4 worm cellular contexts compared by ENCODE assay signal in genomic region chrX:10395668-10396067, ce11.
TF ChIP-seq lines count a peak whose summit lies in the region.

No protein-coding gene starts in this region.

TF ChIP-seq in whole organism, L2 larva, 48 proteins besides CTCF, POLR2A, EP300 and RAD21 (continues in another document):
- no peak for TF ChIP-seq unc-39 (tag; optimal IDR thresholded peaks at IDR 0.05; lab: Kevin White, UChicago)
- no peak for TF ChIP-seq ceh-16 (tag; optimal IDR thresholded peaks at IDR 0.05; lab: Kevin White, UChicago)
- no peak for TF ChIP-seq nhr-11 (tag; optimal IDR thresholded peaks at IDR 0.05; lab: Kevin White, UChicago)
- TF ChIP-seq ceh-82 (tag; optimal IDR thresholded peaks at IDR 0.05; lab: Kevin White, UChicago): no peak
- TF ChIP-seq elt-1 (tag; optimal IDR thresholded peaks at IDR 0.05; lab: Kevin White, UChicago): no peak
- no peak for TF ChIP-seq mab-5 (tag; optimal IDR thresholded peaks at IDR 0.05; lab: Kevin White, UChicago)
- no peak for TF ChIP-seq ztf-11 (tag; optimal IDR thresholded peaks at IDR 0.05; lab: Kevin White, UChicago)
- no peak for TF ChIP-seq egl-27 (tag; optimal IDR thresholded peaks at IDR 0.05; lab: Kevin White, UChicago)
- TF ChIP-seq peb-1 (tag; optimal IDR thresholded peaks at IDR 0.05; lab: Kevin White, UChicago): peak; percentile 47
- no peak for TF ChIP-seq nhr-237 (tag; optimal IDR thresholded peaks at IDR 0.05; lab: Kevin White, UChicago)
- peak; percentile 1 for TF ChIP-seq gmeb-1 (tag; optimal IDR thresholded peaks at IDR 0.05; lab: Kevin White, UChicago)
- no peak for TF ChIP-seq sma-3 (GFP tag; optimal IDR thresholded peaks at IDR 0.05; lab: Kevin White, UChicago)
- TF ChIP-seq sem-4 (tag; optimal IDR thresholded peaks at IDR 0.05; lab: Kevin White, UChicago): no peak
- TF ChIP-seq nhr-21 (tag; optimal IDR thresholded peaks at IDR 0.05; lab: Kevin White, UChicago): no peak
- peak; percentile 10 for TF ChIP-seq sma-9 (GFP tag; optimal IDR thresholded peaks at IDR 0.05; lab: Kevin White, UChicago)
- no peak for TF ChIP-seq sma-9 (tag; optimal IDR thresholded peaks at IDR 0.05; lab: Kevin White, UChicago)
- no peak for TF ChIP-seq ztf-1 (GFP tag; conservative IDR thresholded peaks at IDR 0.05; lab: Robert Waterston, UW)
- TF ChIP-seq nhr-129 (tag; optimal IDR thresholded peaks at IDR 0.05; lab: Kevin White, UChicago): peak; percentile 36
- TF ChIP-seq ZK546.5 (tag; optimal IDR thresholded peaks at IDR 0.05; lab: Kevin White, UChicago): no peak
- TF ChIP-seq skn-1 (tag; optimal IDR thresholded peaks at IDR 0.05; lab: Kevin White, UChicago): no peak
- TF ChIP-seq Y55F3AM.14 (GFP tag; optimal IDR thresholded peaks at IDR 0.05; lab: Kevin White, UChicago): no peak
- peak; percentile 6 for TF ChIP-seq F13H6.1 (tag; optimal IDR thresholded peaks at IDR 0.05; lab: Kevin White, UChicago)
- TF ChIP-seq nhr-23 (tag; optimal IDR thresholded peaks at IDR 0.05; lab: Kevin White, UChicago): no peak
- no peak for TF ChIP-seq nhr-10 (tag; optimal IDR thresholded peaks at IDR 0.05; lab: Kevin White, UChicago)
- TF ChIP-seq lin-11 (tag; optimal IDR thresholded peaks at IDR 0.05; lab: Kevin White, UChicago): no peak

TF ChIP-seq in whole organism, L4 larva, 104 proteins besides CTCF, POLR2A, EP300 and RAD21 (continues in another document):
- TF ChIP-seq hmg-1.1 (GFP tag; IDR thresholded peaks at IDR 0.05; lab: Robert Waterston, UW) (peak; percentile 46; the same call in 1 of the 2 replicates), pqm-1 (tag; optimal IDR thresholded peaks at IDR 0.05; lab: Kevin White, UChicago) (no peak), hlh-11 (tag; optimal IDR thresholded peaks at IDR 0.05; lab: Kevin White, UChicago) (peak; percentile 65), ama-1 (optimal IDR thresholded peaks at IDR 0.05; lab: Kevin White, UChicago) (no peak), nhr-11 (tag; optimal IDR thresholded peaks at IDR 0.05; lab: Kevin White, UChicago) (no peak), daf-19 (GFP tag; conservative IDR thresholded peaks at IDR 0.05; lab: Robert Waterston, UW) (no peak), F49E8.2 (tag; optimal IDR thresholded peaks at IDR 0.05; lab: Kevin White, UChicago; ENCODE audit: borderline replicate concordance) (no peak), daf-8 (GFP tag; IDR thresholded peaks at IDR 0.05; lab: Robert Waterston, UW) (no peak), spr-3 (GFP tag; optimal IDR thresholded peaks at IDR 0.05; lab: Kevin White, UChicago) (no peak), lim-7 (GFP tag; IDR thresholded peaks at IDR 0.05; lab: Robert Waterston, UW) (no peak), nhr-10 (tag; optimal IDR thresholded peaks at IDR 0.05; lab: Kevin White, UChicago) (no peak), lin-38 (GFP tag; IDR thresholded peaks at IDR 0.05; lab: Robert Waterston, UW) (0 out of 2 replicates have a peak, but pooled peaks have one; percentile 26), zfp-3 (GFP tag; conservative IDR thresholded peaks at IDR 0.05; lab: Robert Waterston, UW) (no peak), zip-11 (GFP tag; IDR thresholded peaks at IDR 0.05; lab: Robert Waterston, UW) (no peak), mdl-1 (tag; optimal IDR thresholded peaks at IDR 0.05; lab: Kevin White, UChicago) (no peak), saeg-2 (GFP tag; IDR thresholded peaks at IDR 0.05; lab: Robert Waterston, UW) (no peak), nhr-237 (tag; optimal IDR thresholded peaks at IDR 0.05; lab: Kevin White, UChicago) (no peak), lsy-2 (tag; optimal IDR thresholded peaks at IDR 0.05; lab: Kevin White, UChicago) (no peak), rbr-2 (tag; optimal IDR thresholded peaks at IDR 0.05; lab: Kevin White, UChicago) (no peak), nhr-42 (GFP tag; IDR thresholded peaks at IDR 0.05; lab: Robert Waterston, UW) (no peak), snpc-4 (tag; optimal IDR thresholded peaks at IDR 0.05; lab: Kevin White, UChicago) (no peak), F44E2.7 (GFP tag; IDR thresholded peaks at IDR 0.05; lab: Robert Waterston, UW) (no peak), zip-2 (tag; optimal IDR thresholded peaks at IDR 0.05; lab: Kevin White, UChicago) (no peak), egl-27 (tag; optimal IDR thresholded peaks at IDR 0.05; lab: Kevin White, UChicago) (no peak), set-16 (GFP tag; IDR thresholded peaks at IDR 0.05; lab: Robert Waterston, UW) (0 out of 2 replicates have a peak, but pooled peaks have one; percentile 18)

TF ChIP-seq in whole organism, late embryonic, 69 proteins besides CTCF, POLR2A, EP300 and RAD21:
- no peak for TF ChIP-seq tbx-7 (tag; optimal IDR thresholded peaks at IDR 0.05; lab: Kevin White, UChicago)
- TF ChIP-seq nfya-1 (tag; optimal IDR thresholded peaks at IDR 0.05; lab: Kevin White, UChicago): peak; percentile 5
- TF ChIP-seq ceh-18 (tag; optimal IDR thresholded peaks at IDR 0.05; lab: Kevin White, UChicago): peak; percentile 23
- TF ChIP-seq pax-1 (tag; optimal IDR thresholded peaks at IDR 0.05; lab: Kevin White, UChicago): no peak
- no peak for TF ChIP-seq nhr-11 (tag; optimal IDR thresholded peaks at IDR 0.05; lab: Kevin White, UChicago)
- TF ChIP-seq pag-3 (tag; optimal IDR thresholded peaks at IDR 0.05; lab: Kevin White, UChicago; ENCODE audit: borderline replicate concordance): no peak
- TF ChIP-seq ceh-14 (tag; optimal IDR thresholded peaks at IDR 0.05; lab: Kevin White, UChicago): peak; percentile 24
- peak; percentile 11 for TF ChIP-seq ref-2 (tag; optimal IDR thresholded peaks at IDR 0.05; lab: Kevin White, UChicago)
- TF ChIP-seq unc-42 (tag; optimal IDR thresholded peaks at IDR 0.05; lab: Kevin White, UChicago): peak; percentile 40
- TF ChIP-seq ets-4 (tag; optimal IDR thresholded peaks at IDR 0.05; lab: Kevin White, UChicago): peak; percentile 12
- TF ChIP-seq rnt-1 (tag; optimal IDR thresholded peaks at IDR 0.05; lab: Kevin White, UChicago): peak; percentile 20
- peak; percentile 61 for TF ChIP-seq tbx-2 (tag; optimal IDR thresholded peaks at IDR 0.05; lab: Kevin White, UChicago)
- peak; percentile 55 for TF ChIP-seq ceh-31 (tag; optimal IDR thresholded peaks at IDR 0.05; lab: Kevin White, UChicago)
- peak; percentile 19 for TF ChIP-seq pros-1 (tag; optimal IDR thresholded peaks at IDR 0.05; lab: Kevin White, UChicago)
- no peak for TF ChIP-seq hlh-30 (tag; optimal IDR thresholded peaks at IDR 0.05; lab: Kevin White, UChicago; ENCODE audit: insufficient read depth)
- no peak for TF ChIP-seq ceh-2 (tag; optimal IDR thresholded peaks at IDR 0.05; lab: Kevin White, UChicago)
- TF ChIP-seq C38D4.7 (GFP tag; optimal IDR thresholded peaks at IDR 0.05; lab: Kevin White, UChicago): no peak
- TF ChIP-seq lin-11 (tag; optimal IDR thresholded peaks at IDR 0.05; lab: Kevin White, UChicago): no peak
- no peak for TF ChIP-seq gmeb-2 (tag; optimal IDR thresholded peaks at IDR 0.05; lab: Kevin White, UChicago)
- peak; percentile 44 for TF ChIP-seq sdc-2 (tag; optimal IDR thresholded peaks at IDR 0.05; lab: Kevin White, UChicago)
- peak; percentile 16 for TF ChIP-seq F13H6.1 (tag; optimal IDR thresholded peaks at IDR 0.05; lab: Kevin White, UChicago)
- TF ChIP-seq che-1 (tag; optimal IDR thresholded peaks at IDR 0.05; lab: Kevin White, UChicago): peak; percentile 4
- TF ChIP-seq syd-9 (tag; optimal IDR thresholded peaks at IDR 0.05; lab: Kevin White, UChicago): no peak

TF ChIP-seq in whole organism, mixed stage, embryonic, 35 proteins besides CTCF, POLR2A, EP300 and RAD21:
- TF ChIP-seq ztf-11 (tag; optimal IDR thresholded peaks at IDR 0.05; lab: Kevin White, UChicago) (peak; percentile 57), elt-1 (tag; optimal IDR thresholded peaks at IDR 0.05; lab: Kevin White, UChicago; ENCODE audit: borderline replicate concordance, insufficient read depth) (no peak), drap-1 (GFP tag; optimal IDR thresholded peaks at IDR 0.05; lab: Kevin White, UChicago) (peak; percentile 0), sptf-1 (tag; optimal IDR thresholded peaks at IDR 0.05; lab: Kevin White, UChicago) (peak; percentile 46), zip-8 (tag; optimal IDR thresholded peaks at IDR 0.05; lab: Kevin White, UChicago) (peak; percentile 21), pha-4 (tag; optimal IDR thresholded peaks at IDR 0.05; lab: Kevin White, UChicago) (peak; percentile 17), ceh-39 (tag; optimal IDR thresholded peaks at IDR 0.05; lab: Kevin White, UChicago) (no peak), bed-3 (GFP tag; optimal IDR thresholded peaks at IDR 0.05; lab: Kevin White, UChicago) (no peak), lin-32 (GFP tag; optimal IDR thresholded peaks at IDR 0.05; lab: Kevin White, UChicago) (no peak), ceh-43 (GFP tag; optimal IDR thresholded peaks at IDR 0.05; lab: Kevin White, UChicago) (no peak), unc-120 (tag; optimal IDR thresholded peaks at IDR 0.05; lab: Kevin White, UChicago; ENCODE audit: poor library complexity, severe bottlenecking) (peak; percentile 42), nhr-2 (tag; optimal IDR thresholded peaks at IDR 0.05; lab: Kevin White, UChicago) (peak; percentile 51), lsy-2 (tag; optimal IDR thresholded peaks at IDR 0.05; lab: Kevin White, UChicago) (no peak), ceh-83 (GFP tag; optimal IDR thresholded peaks at IDR 0.05; lab: Kevin White, UChicago) (no peak), nhr-76 (tag; optimal IDR thresholded peaks at IDR 0.05; lab: Kevin White, UChicago) (no peak), ham-2 (GFP tag; optimal IDR thresholded peaks at IDR 0.05; lab: Kevin White, UChicago) (peak; percentile 26), snpc-4 (tag; optimal IDR thresholded peaks at IDR 0.05; lab: Kevin White, UChicago) (no peak), M03D4.4 (tag; optimal IDR thresholded peaks at IDR 0.05; lab: Kevin White, UChicago) (peak; percentile 62), cnd-1 (tag; optimal IDR thresholded peaks at IDR 0.05; lab: Kevin White, UChicago) (peak; percentile 17), ces-1 (GFP tag; optimal IDR thresholded peaks at IDR 0.05; lab: Kevin White, UChicago) (peak; percentile 44), unc-62 (GFP tag; optimal IDR thresholded peaks at IDR 0.05; lab: Kevin White, UChicago) (peak; percentile 75), lin-13 (tag; optimal IDR thresholded peaks at IDR 0.05; lab: Kevin White, UChicago) (no peak), mls-2 (tag; optimal IDR thresholded peaks at IDR 0.05; lab: Kevin White, UChicago) (peak; percentile 44)
